Fruit fly (Drosophila melanogaster) whole organism, embryonic: ENCODE results near the gene OS9.

ENCODE experiments used
- Abd-B ChIP-seq: fragments of 200-800 bp; sonication (Bioruptor generic); optimal IDR thresholded peaks from 2 replicates; lab custom pipeline; 2018; ENCODE audit warnings: missing biosample characterization, mild to moderate bottlenecking, missing genetic modification characterization, moderate library complexity
- Asciz ChIP-seq: fragments of 200-800 bp; sonication (Bioruptor generic); optimal IDR thresholded peaks from 2 replicates; lab custom pipeline; 2017; ENCODE audit warnings: missing biosample characterization, mild to moderate bottlenecking, missing genetic modification characterization, missing genetic modification reagents
- Awh ChIP-seq: fragments of 200-800 bp; sonication (Bioruptor generic); IDR thresholded peaks from 2 replicates; pipeline ENCODE4, ENCODE4 v1.3.6; 2022; ENCODE audit warnings: missing biosample characterization, missing genetic modification characterization
- CG10209 ChIP-seq: fragments of 200-800 bp; sonication (Bioruptor generic); optimal IDR thresholded peaks from 3 replicates; lab custom pipeline; 2017; ENCODE audit warnings: missing biosample characterization, mild to moderate bottlenecking, missing genetic modification characterization, missing genetic modification reagents
- CG10431 ChIP-seq: fragments of 200-800 bp; sonication (Bioruptor generic); optimal IDR thresholded peaks from 3 replicates; lab custom pipeline; 2018; ENCODE audit warnings: missing biosample characterization, mild to moderate bottlenecking, missing genetic modification characterization
- CG12299 ChIP-seq: fragments of 200-800 bp; sonication (Bioruptor generic); optimal IDR thresholded peaks from 2 replicates; lab custom pipeline; 2018; ENCODE audit warnings: missing biosample characterization, mild to moderate bottlenecking, missing genetic modification characterization
- CG12769 ChIP-seq: fragments of 200-800 bp; sonication (Bioruptor generic); optimal IDR thresholded peaks from 2 replicates; lab custom pipeline; 2019; ENCODE audit warnings: missing biosample characterization, mild to moderate bottlenecking, missing genetic modification characterization, moderate library complexity
- CG13287 ChIP-seq: fragments of 200-800 bp; sonication (Bioruptor generic); IDR thresholded peaks from 2 replicates; pipeline ENCODE4 v1.3.6; 2022; ENCODE audit warnings: missing biosample characterization, missing genetic modification characterization; ENCODE audit not compliant: partially characterized antibody
- CG13894 ChIP-seq: fragments of 200-800 bp; sonication (Bioruptor generic); optimal IDR thresholded peaks from 3 replicates; lab custom pipeline; 2018; ENCODE audit warnings: missing biosample characterization, mild to moderate bottlenecking, missing genetic modification characterization, moderate library complexity
- CG14050 ChIP-seq: fragments of 200-800 bp; sonication (Bioruptor generic); IDR thresholded peaks from 3 replicates; pipeline ENCODE4 v1.3.6; 2022; ENCODE audit warnings: missing biosample characterization, missing genetic modification characterization
- CG15601 ChIP-seq: fragments of 200-800 bp; sonication (Bioruptor generic); optimal IDR thresholded peaks from 3 replicates; lab custom pipeline; 2019; ENCODE audit warnings: missing biosample characterization, mild to moderate bottlenecking, missing genetic modification characterization, moderate library complexity
- CG2678 ChIP-seq: fragments of 200-800 bp; sonication (Bioruptor generic); optimal IDR thresholded peaks from 3 replicates; lab custom pipeline; 2019; ENCODE audit warnings: missing biosample characterization, mild to moderate bottlenecking, missing genetic modification characterization, moderate library complexity
- CG31365 ChIP-seq: fragments of 200-800 bp; sonication (Bioruptor generic); optimal IDR thresholded peaks from 2 replicates; lab custom pipeline; 2018; ENCODE audit warnings: missing biosample characterization, mild to moderate bottlenecking, missing genetic modification characterization
- CG34376 ChIP-seq: fragments of 200-800 bp; sonication (Bioruptor generic); optimal IDR thresholded peaks from 2 replicates; lab custom pipeline; 2018; ENCODE audit warnings: missing biosample characterization, mild to moderate bottlenecking, missing genetic modification characterization
- CG3726 ChIP-seq: fragments of 200-800 bp; sonication (Bioruptor generic); IDR thresholded peaks from 3 replicates; pipeline ENCODE4, ENCODE4 v1.3.6; 2022; ENCODE audit warnings: missing biosample characterization, missing genetic modification characterization
- CG43689 ChIP-seq: fragments of 200-800 bp; sonication (Bioruptor generic); IDR thresholded peaks from 2 replicates; pipeline ENCODE4 v1.3.6; 2022; ENCODE audit warnings: missing biosample characterization, missing genetic modification characterization
- CG5180 ChIP-seq: fragments of 200-800 bp; sonication (Bioruptor generic); optimal IDR thresholded peaks from 3 replicates; lab custom pipeline; 2017; ENCODE audit warnings: missing biosample characterization, missing genetic modification characterization, mild to moderate bottlenecking, moderate library complexity, missing genetic modification reagents
- CG7372 ChIP-seq: fragments of 200-800 bp; sonication (Bioruptor generic); IDR thresholded peaks from 2 replicates; pipeline ENCODE4 v1.3.6; 2022; ENCODE audit warnings: missing biosample characterization, missing genetic modification characterization
- CG8281 ChIP-seq: fragments of 200-800 bp; sonication (Bioruptor generic); optimal IDR thresholded peaks from 2 replicates; lab custom pipeline; 2018; ENCODE audit warnings: missing biosample characterization, mild to moderate bottlenecking, missing genetic modification characterization, moderate library complexity
- CG8290 ChIP-seq, 3 experiments: fragments of 200-800 bp; sonication (Bioruptor generic); optimal IDR thresholded peaks; 2 replicates each; lab custom pipeline; 2016 to 2019; ENCODE audit warnings: missing biosample characterization in 3 of 3, missing genetic modification characterization in 3 of 3, mild to moderate bottlenecking in 2 of 3, moderate library complexity in 1 of 3
- CG8359 ChIP-seq: fragments of 200-800 bp; sonication (Bioruptor generic); optimal IDR thresholded peaks from 2 replicates; lab custom pipeline; 2017; ENCODE audit warnings: missing biosample characterization, mild to moderate bottlenecking, missing genetic modification characterization, borderline replicate concordance
- Dad ChIP-seq: fragments of 200-800 bp; sonication (Bioruptor generic); optimal IDR thresholded peaks from 3 replicates; lab custom pipeline; 2016; ENCODE audit warnings: missing biosample characterization, missing genetic modification characterization
- Doc3 ChIP-seq: fragments of 200-800 bp; sonication (Bioruptor generic); IDR thresholded peaks from 3 replicates; pipeline ENCODE4 v1.3.6; 2022; ENCODE audit warnings: missing biosample characterization, missing genetic modification characterization; ENCODE audit not compliant: partially characterized antibody
- H2.0 ChIP-seq: fragments of 200-800 bp; sonication (Bioruptor generic); IDR thresholded peaks from 2 replicates; pipeline ENCODE4 v1.3.6; 2022; ENCODE audit warnings: missing biosample characterization, missing genetic modification characterization
- HmgZ ChIP-seq: fragments of 200-800 bp; sonication (Bioruptor generic); optimal IDR thresholded peaks from 2 replicates; lab custom pipeline; 2018; ENCODE audit warnings: missing biosample characterization, mild to moderate bottlenecking, missing genetic modification characterization
- Med ChIP-seq: fragments of 200-800 bp; sonication (Bioruptor generic); peaks from one replicate; lab custom pipeline; 2016; ENCODE audit warnings: missing biosample characterization, missing genetic modification characterization, mild to moderate bottlenecking, inconsistent platforms, moderate library complexity
- PHDP ChIP-seq: fragments of 200-800 bp; sonication (Bioruptor generic); optimal IDR thresholded peaks from 3 replicates; lab custom pipeline; 2018; ENCODE audit warnings: missing biosample characterization, mild to moderate bottlenecking, missing genetic modification characterization, moderate library complexity
- Poxn ChIP-seq: fragments of 200-800 bp; sonication (Bioruptor generic); IDR thresholded peaks from 2 replicates; pipeline ENCODE4 v1.3.6; 2022; ENCODE audit warnings: missing biosample characterization, missing genetic modification characterization
- Xrp1 ChIP-seq: fragments of 200-800 bp; sonication (Bioruptor generic); IDR thresholded peaks from 2 replicates; pipeline ENCODE4 v1.3.6; 2022; ENCODE audit warnings: missing biosample characterization, missing genetic modification characterization
- ab ChIP-seq: fragments of 200-800 bp; sonication (Bioruptor generic); optimal IDR thresholded peaks from 2 replicates; lab custom pipeline; 2016; ENCODE audit warnings: missing biosample characterization, missing genetic modification characterization
- al ChIP-seq: fragments of 200-800 bp; sonication (Bioruptor generic); IDR thresholded peaks from 2 replicates; pipeline ENCODE4 v1.3.6; 2022; ENCODE audit warnings: missing biosample characterization, missing genetic modification characterization
- ap ChIP-seq: fragments of 200-800 bp; sonication (Bioruptor generic); IDR thresholded peaks from 2 replicates; pipeline ENCODE4 v1.3.6; 2022; ENCODE audit warnings: missing biosample characterization, missing genetic modification characterization
- croc ChIP-seq: fragments of 200-800 bp; sonication (Bioruptor generic); conservative IDR thresholded peaks from 3 replicates; pipeline ENCODE4 v1.3.6; 2022; ENCODE audit warnings: missing biosample characterization, missing genetic modification characterization
- crol ChIP-seq: fragments of 200-800 bp; sonication (Bioruptor generic); IDR thresholded peaks from 2 replicates; pipeline ENCODE4 v1.3.6; 2022; ENCODE audit warnings: missing biosample characterization, missing genetic modification characterization
- danr ChIP-seq: fragments of 200-800 bp; sonication (Bioruptor generic); IDR thresholded peaks from 2 replicates; pipeline ENCODE4 v1.3.6; 2022; ENCODE audit warnings: missing biosample characterization, missing genetic modification characterization
- dmrt99B ChIP-seq: fragments of 200-800 bp; sonication (Bioruptor generic); optimal IDR thresholded peaks from 2 replicates; lab custom pipeline; 2018; ENCODE audit warnings: missing biosample characterization, mild to moderate bottlenecking, missing genetic modification characterization, moderate library complexity
- ems ChIP-seq: fragments of 200-800 bp; sonication (Bioruptor generic); optimal IDR thresholded peaks from 3 replicates; lab custom pipeline; 2016; ENCODE audit warnings: missing biosample characterization, missing genetic modification characterization
- knrl ChIP-seq: fragments of 200-800 bp; sonication (Bioruptor generic); IDR thresholded peaks from 3 replicates; pipeline ENCODE4 v1.3.6; 2022; ENCODE audit warnings: missing biosample characterization, missing genetic modification characterization; ENCODE audit not compliant: partially characterized antibody
- lab ChIP-seq: fragments of 200-800 bp; sonication (Bioruptor generic); optimal IDR thresholded peaks from 3 replicates; lab custom pipeline; 2017; ENCODE audit warnings: missing biosample characterization, missing genetic modification characterization, mild to moderate bottlenecking, moderate library complexity, missing genetic modification reagents
- mam ChIP-seq: fragments of 200-800 bp; sonication (Bioruptor generic); optimal IDR thresholded peaks from 3 replicates; lab custom pipeline; 2016; ENCODE audit warnings: missing biosample characterization, missing genetic modification characterization
- mirr ChIP-seq: fragments of 200-800 bp; sonication (Bioruptor generic); optimal IDR thresholded peaks from 3 replicates; lab custom pipeline; 2018; ENCODE audit warnings: missing biosample characterization, mild to moderate bottlenecking, missing genetic modification characterization
- oc ChIP-seq: fragments of 200-800 bp; sonication (Bioruptor generic); optimal IDR thresholded peaks from 2 replicates; lab custom pipeline; 2018; ENCODE audit warnings: missing biosample characterization, mild to moderate bottlenecking, missing genetic modification characterization, moderate library complexity
- pros ChIP-seq: fragments of 200-800 bp; sonication (Bioruptor generic); optimal IDR thresholded peaks from 3 replicates; lab custom pipeline; 2019; ENCODE audit warnings: missing biosample characterization, mild to moderate bottlenecking, missing genetic modification characterization, moderate library complexity
- ro ChIP-seq: fragments of 200-800 bp; sonication (Bioruptor generic); IDR thresholded peaks from 2 replicates; pipeline ENCODE4 v1.3.6; 2022; ENCODE audit warnings: missing biosample characterization, missing genetic modification characterization
- sens ChIP-seq: fragments of 200-800 bp; sonication (Bioruptor generic); peaks from one replicate; lab custom pipeline; 2016; ENCODE audit warnings: missing biosample characterization, missing genetic modification characterization
- slp2 ChIP-seq: fragments of 200-800 bp; sonication (Bioruptor generic); optimal IDR thresholded peaks from 2 replicates; lab custom pipeline; 2016; ENCODE audit warnings: missing biosample characterization, missing genetic modification characterization
- so ChIP-seq: fragments of 200-800 bp; sonication (Bioruptor generic); IDR thresholded peaks from 3 replicates; pipeline ENCODE4 v1.3.6; 2022; ENCODE audit warnings: missing biosample characterization, missing genetic modification characterization
- sqz ChIP-seq: fragments of 200-800 bp; sonication (Bioruptor generic); optimal IDR thresholded peaks from 3 replicates; lab custom pipeline; 2018; ENCODE audit warnings: missing biosample characterization, mild to moderate bottlenecking, missing genetic modification characterization

The OS9 gene

DNA sequence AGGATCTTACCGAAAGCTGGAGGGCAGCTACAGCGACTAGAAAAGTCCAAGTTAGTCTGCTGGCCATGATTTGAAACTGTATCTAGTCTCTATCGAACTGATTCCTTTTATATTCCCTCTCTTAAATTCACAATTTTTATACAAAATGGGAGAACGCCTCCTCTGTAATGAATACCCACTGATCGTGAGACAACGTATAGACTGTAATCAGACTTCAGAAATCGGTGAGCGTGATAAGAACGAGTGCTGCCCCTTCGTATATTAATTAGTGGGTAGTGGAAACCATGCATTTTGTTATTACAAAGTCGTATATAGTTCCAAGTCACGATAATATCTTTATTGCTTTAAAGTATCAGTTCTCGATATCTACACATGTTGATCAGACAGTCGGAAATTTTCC, at the start of gene OS9:
TSS of gene OS9 (minus strand) at position 101 of the 400 bp plus-strand sequence.
- no peak for TF ChIP-seq croc (GFP tag; lab: Robert Waterston, UW)
- TF ChIP-seq ems: no peak
- no peak for TF ChIP-seq ab (GFP tag; lab: Kevin White, UChicago)
- no peak for TF ChIP-seq Dad (GFP tag; lab: Kevin White, UChicago)
- TF ChIP-seq CG34376: no peak
- TF ChIP-seq ap (GFP tag; lab: Robert Waterston, UW): no peak
- TF ChIP-seq CG13894 (tag; lab: Kevin White, UChicago): no peak
- no peak for TF ChIP-seq Asciz (GFP tag; lab: Kevin White, UChicago)
- no peak for TF ChIP-seq Awh (GFP tag; lab: Robert Waterston, UW)
- no peak for TF ChIP-seq knrl (GFP tag; lab: Robert Waterston, UW)
- no peak for TF ChIP-seq HmgZ (tag; lab: Kevin White, UChicago)
- TF ChIP-seq CG12299 (tag; lab: Kevin White, UChicago): no peak
- TF ChIP-seq mam (GFP tag; lab: Kevin White, UChicago): no peak
- TF ChIP-seq CG31365 (tag; lab: Kevin White, UChicago): no peak
- no peak for TF ChIP-seq Doc3 (GFP tag; lab: Robert Waterston, UW)
- no peak for TF ChIP-seq Poxn (GFP tag; lab: Robert Waterston, UW)
- TF ChIP-seq, all 482 proteins: peak for 0

DNA sequence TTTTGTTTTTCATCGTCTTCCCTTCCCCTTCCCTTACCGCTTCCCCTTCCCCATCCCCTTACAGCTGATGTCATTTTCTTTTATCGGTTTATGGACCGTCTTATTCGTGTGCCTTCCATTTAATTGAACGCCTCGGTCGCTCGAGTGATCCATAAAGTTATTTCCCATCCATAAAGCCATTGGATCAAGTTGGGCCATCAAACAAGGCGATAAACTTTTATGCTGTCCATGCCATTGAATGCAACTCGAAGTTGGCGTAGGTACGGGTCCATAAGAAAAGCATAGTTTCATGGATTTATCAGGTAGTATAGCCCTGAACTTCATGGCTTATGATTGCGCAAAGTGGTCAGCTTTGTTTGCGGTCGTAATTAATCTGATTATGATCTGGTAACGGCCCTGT, 38.8 kb upstream of the OS9 start:
- peak; percentile 17 for TF ChIP-seq dmrt99B (tag; lab: Kevin White, UChicago)
- TF ChIP-seq CG5180 (GFP tag; lab: Kevin White, UChicago): peak; percentile 45
- peak; percentile 36 for TF ChIP-seq CG2678 (tag; lab: Kevin White, UChicago)
- TF ChIP-seq H2.0 (GFP tag; lab: Robert Waterston, UW): no peak
- no peak for TF ChIP-seq sens (GFP tag; lab: Kevin White, UChicago)
- TF ChIP-seq Asciz (GFP tag; lab: Kevin White, UChicago): peak; percentile 1
- no peak for TF ChIP-seq CG43689
- no peak for TF ChIP-seq HmgZ (tag; lab: Kevin White, UChicago)
- peak; percentile 19 for TF ChIP-seq CG15601
- TF ChIP-seq crol (GFP tag; lab: Robert Waterston, UW): peak; percentile 77; the same call in 1 of the 2 replicates
- TF ChIP-seq al (GFP tag; lab: Robert Waterston, UW): no peak
- TF ChIP-seq CG8359: peak; percentile 3
- TF ChIP-seq CG12769 (tag; lab: Kevin White, UChicago): peak; percentile 29
- no peak for TF ChIP-seq so (GFP tag; lab: Robert Waterston, UW)
- TF ChIP-seq CG13287 (GFP tag; lab: Robert Waterston, UW): no peak
- peak; percentile 82 for TF ChIP-seq oc (tag; lab: Kevin White, UChicago)
- TF ChIP-seq CG3726 (GFP tag; lab: Robert Waterston, UW): no peak
- TF ChIP-seq lab (GFP tag; lab: Kevin White, UChicago): peak; percentile 47
- peak; percentile 69 for TF ChIP-seq Abd-B
- TF ChIP-seq pros (GFP tag; lab: Kevin White, UChicago): peak; percentile 13
- TF ChIP-seq PHDP (tag; lab: Kevin White, UChicago): peak; percentile 15
- TF ChIP-seq ro (GFP tag; lab: Robert Waterston, UW): no peak
- TF ChIP-seq mirr: no peak
- TF ChIP-seq CG7372 (GFP tag; lab: Robert Waterston, UW): no peak

DNA sequence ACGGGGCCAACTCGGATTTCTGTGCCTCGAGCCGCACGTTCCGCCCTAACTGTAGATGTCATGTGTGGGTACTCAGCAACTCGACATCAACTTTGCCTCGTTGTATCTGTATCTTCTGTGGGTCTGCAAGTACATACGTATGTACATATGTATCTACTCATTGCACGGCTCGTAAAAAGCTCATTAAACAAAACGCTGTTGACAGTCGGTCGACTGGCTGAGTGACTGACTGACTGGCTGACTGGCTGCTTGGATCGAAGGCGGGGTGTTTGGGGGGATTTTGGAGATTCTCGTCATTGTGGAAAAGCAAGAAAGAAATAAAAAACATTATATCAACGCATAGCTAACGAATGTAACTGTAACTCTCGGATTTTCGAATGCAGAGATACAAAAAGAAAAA, 38.0 kb upstream of the OS9 start:
- TF ChIP-seq CG10431 (peak; percentile 1), CG2678 (tag; lab: Kevin White, UChicago) (peak; percentile 18), sqz (GFP tag; lab: Kevin White, UChicago) (peak; percentile 18), CG8359 (no peak), CG14050 (GFP tag; lab: Robert Waterston, UW) (no peak), CG8281 (tag; lab: Kevin White, UChicago) (peak; percentile 34), Med (GFP tag; lab: Kevin White, UChicago) (peak; percentile 22), danr (GFP tag; lab: Robert Waterston, UW) (no peak), Xrp1 (GFP tag; lab: Robert Waterston, UW) (peak; percentile 6; the same call in 1 of the 2 replicates), CG15601 (peak; percentile 1), Asciz (GFP tag; lab: Kevin White, UChicago) (peak; percentile 6), slp2 (GFP tag; lab: Kevin White, UChicago) (no peak), CG10209 (GFP tag; lab: Kevin White, UChicago) (peak; percentile 38), CG8290 (GFP tag; optimal IDR thresholded peaks at IDR 0.05; lab: Kevin White, UChicago) (no peak), CG8290 (tag; optimal IDR thresholded peaks at IDR 0.05; lab: Kevin White, UChicago) (peak in 1 of 2 experiments; percentile 23)
